Fruit fly (Drosophila melanogaster) whole organism: ENCODE results near the gene Cp7Fb.

Experiments
- CG8478 ChIP-seq: fragments of >200 bp; optimal IDR thresholded peaks from 2 replicates; lab custom pipeline; 2018; ENCODE audit warnings: inconsistent platforms
- psq ChIP-seq: fragments of >200 bp; optimal IDR thresholded peaks from 2 replicates; lab custom pipeline; 2017

dm6 chrX:8481462-8481861 lies 7.8 kb downstream of the Cp7Fb start, which contains the start of gene Cp38:
- no peak for TF ChIP-seq CG8478
- TF ChIP-seq psq: no peak
